Worm (Caenorhabditis elegans): ENCODE results near the gene C13A2.4.

- TF ChIP-seq zag-1 (tag; optimal IDR thresholded peaks at IDR 0.05): no peak
- no peak for TF ChIP-seq pqm-1 (tag; optimal IDR thresholded peaks at IDR 0.05)
- TF ChIP-seq nhr-76 (tag; optimal IDR thresholded peaks at IDR 0.05): no peak
- no peak for TF ChIP-seq nhr-12 (tag; optimal IDR thresholded peaks at IDR 0.05)
- TF ChIP-seq elt-3 (tag; optimal IDR thresholded peaks at IDR 0.05): no peak
- no peak for TF ChIP-seq mdl-1 (tag; optimal IDR thresholded peaks at IDR 0.05)
- TF ChIP-seq nhr-77 (tag; optimal IDR thresholded peaks at IDR 0.05): no peak
These were observed 9.5 kb downstream of the C13A2.4 start, which contains the start of gene C13A2.1 for ce11 chrV:7288699-7289098.
